Worm (Caenorhabditis elegans): ENCODE measurements around the gene srsx-12.

Gene srsx-12

ce11 chrV:4932814-4933213 lies 48.0 kb downstream of the srsx-12 start, which contains the start of gene C02E7.10:
TSS of gene C02E7.10 (minus strand) at chrV:4933045.
- no peak for TF ChIP-seq fkh-4 (tag; optimal IDR thresholded peaks at IDR 0.05; ENCODE audit: borderline replicate concordance)
- TF ChIP-seq ceh-63 (GFP tag; optimal IDR thresholded peaks at IDR 0.05) = no peak
- TF ChIP-seq hlh-17 (GFP tag; optimal IDR thresholded peaks at IDR 0.05; ENCODE audit: borderline replicate concordance) = no peak
- no peak for TF ChIP-seq hpl-2 (GFP tag; optimal IDR thresholded peaks at IDR 0.05)
- TF ChIP-seq elt-2 (tag; optimal IDR thresholded peaks at IDR 0.05) = no peak
- TF ChIP-seq lin-13 (GFP tag; optimal IDR thresholded peaks at IDR 0.05) = no peak
- no peak for TF ChIP-seq unc-62 (GFP tag; optimal IDR thresholded peaks at IDR 0.05)
- TF ChIP-seq sup-37 (GFP tag; optimal IDR thresholded peaks at IDR 0.05) = no peak
- no peak for TF ChIP-seq C16A3.4 (tag; optimal IDR thresholded peaks at IDR 0.05)
- TF ChIP-seq nhr-85 (tag) = no peak
- no peak for TF ChIP-seq ces-1 (GFP tag; optimal IDR thresholded peaks at IDR 0.05)
- TF ChIP-seq dpl-1 (GFP tag; optimal IDR thresholded peaks at IDR 0.05) = no peak
- TF ChIP-seq ama-1 (optimal IDR thresholded peaks at IDR 0.05) = no peak
- no peak for TF ChIP-seq vab-15 (tag; optimal IDR thresholded peaks at IDR 0.05)

Data from whole organism, L1 larva.